Fruit fly (Drosophila melanogaster) whole organism, pupa: ENCODE measurements around the gene D19B.
A peak's percentile ranks its signal among the peaks of the same experiment; 100 is the strongest.

Experiments used
- D1 ChIP-seq: fragments of 200-800 bp; sonication (Bioruptor generic); optimal IDR thresholded peaks from 2 replicates; lab custom pipeline; 2018; ENCODE audit warnings: missing biosample characterization, mild to moderate bottlenecking, missing genetic modification characterization, moderate library complexity
- EcR ChIP-seq: fragments of 200-800 bp; sonication (Bioruptor generic); optimal IDR thresholded peaks from 3 replicates; lab custom pipeline; 2019; ENCODE audit warnings: missing biosample characterization, missing genetic modification characterization, mild to moderate bottlenecking, moderate library complexity, missing genetic modification reagents
- Snoo ChIP-seq: fragments of 200-800 bp; sonication (Bioruptor generic); optimal IDR thresholded peaks from 3 replicates; lab custom pipeline; 2017; ENCODE audit warnings: missing biosample characterization, mild to moderate bottlenecking, missing genetic modification characterization, inconsistent platforms
- gl ChIP-seq: fragments of 200-800 bp; sonication (Bioruptor generic); optimal IDR thresholded peaks from 2 replicates; lab custom pipeline; 2018; ENCODE audit warnings: missing biosample characterization, mild to moderate bottlenecking, missing genetic modification characterization

dm6 chr3L:6143188-6143755 is 41.4 kb downstream of the D19B start, which contains the start of gene Lcp65Ad:
- no peak for TF ChIP-seq D1 (tag; lab: Kevin White, UChicago)
- TF ChIP-seq Snoo (tag; lab: Kevin White, UChicago), result no peak
- peak; percentile 36 for TF ChIP-seq EcR (GFP tag; lab: Kevin White, UChicago)
- no peak for TF ChIP-seq gl (tag; lab: Kevin White, UChicago)
